Worm (Caenorhabditis elegans) whole organism, L4 larva: ENCODE measurements around the gene eppl-1.

ENCODE experiments used
- T26A8.4 ChIP-seq: fragments of 200-800 bp; sonication (Bioruptor generic); IDR thresholded peaks from 2 replicates; pipeline ENCODE4 v1.3.6; 2022; ENCODE audit warnings: missing genetic modification characterization, missing compliant biosample characterization
- ZK546.5 ChIP-seq, 2 experiments: sonication (generic microtip); optimal IDR thresholded peaks; 2 replicates each; lab custom pipeline; 2017; ENCODE audit warnings: missing biosample characterization in 2 of 2, missing genetic modification characterization in 2 of 2
- aly-2 ChIP-seq: sonication (generic microtip); optimal IDR thresholded peaks from 2 replicates; lab custom pipeline; 2018; ENCODE audit warnings: missing biosample characterization, missing genetic modification characterization
- ceh-20 ChIP-seq: fragments of 200-800 bp; sonication (Bioruptor generic); IDR thresholded peaks from 2 replicates; pipeline ENCODE4 v1.3.6; 2022; ENCODE audit warnings: missing genetic modification reagents, missing genetic modification characterization, missing compliant biosample characterization
- ceh-82 ChIP-seq: sonication (generic microtip); optimal IDR thresholded peaks from 2 replicates; lab custom pipeline; 2017; ENCODE audit warnings: missing biosample characterization, missing genetic modification characterization
- nhr-11 ChIP-seq: fragments of 150-350 bp; optimal IDR thresholded peaks from 2 replicates; lab custom pipeline; 2014; ENCODE audit warnings: missing biosample characterization, missing genetic modification characterization
- nhr-76 ChIP-seq: fragments of 150-350 bp; optimal IDR thresholded peaks from 2 replicates; lab custom pipeline; 2014; ENCODE audit warnings: missing biosample characterization, missing genetic modification characterization
- set-16 ChIP-seq: fragments of 200-800 bp; sonication (Bioruptor generic); IDR thresholded peaks from 2 replicates; pipeline ENCODE4 v1.3.6; 2022; ENCODE audit warnings: missing genetic modification reagents, missing genetic modification characterization, missing compliant biosample characterization
- snpc-4 ChIP-seq: fragments of 150-350 bp; optimal IDR thresholded peaks from 2 replicates; lab custom pipeline; 2014; ENCODE audit warnings: missing biosample characterization, missing genetic modification characterization
- unc-39 ChIP-seq: sonication (generic microtip); optimal IDR thresholded peaks from 2 replicates; lab custom pipeline; 2017; ENCODE audit warnings: missing biosample characterization, missing genetic modification characterization

DNA sequence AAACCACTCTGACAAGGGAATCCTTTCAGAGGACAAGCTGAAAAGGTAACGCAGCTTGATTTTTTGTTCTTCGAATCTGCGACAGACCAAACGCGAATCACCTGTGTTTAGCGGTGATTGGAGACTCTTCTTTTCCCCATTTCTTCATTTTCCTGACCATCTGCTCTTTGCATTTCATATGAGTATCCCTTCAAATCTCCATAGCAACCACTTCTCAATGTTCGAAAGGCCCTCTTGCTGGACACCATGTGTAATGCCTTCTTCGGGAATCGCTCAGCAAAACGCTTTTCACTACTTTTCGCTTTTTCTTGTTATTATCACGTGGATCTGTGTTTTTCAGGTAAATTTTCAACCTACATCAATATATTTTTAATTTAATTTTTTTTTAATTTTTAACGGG lies 25.0 kb downstream of the eppl-1 start, which contains the start of the genes T26A8.3 and tmem-231:
- TF ChIP-seq T26A8.4 (GFP tag; lab: Robert Waterston, UW) = no peak
- no peak for TF ChIP-seq aly-2
- no peak for TF ChIP-seq snpc-4 (tag; lab: Kevin White, UChicago)
- no peak for TF ChIP-seq unc-39 (tag; lab: Kevin White, UChicago)
- TF ChIP-seq ceh-82 = no peak
- TF ChIP-seq ZK546.5 (tag; optimal IDR thresholded peaks at IDR 0.05; lab: Kevin White, UChicago) = no peak
- TF ChIP-seq ceh-20 (GFP tag; lab: Robert Waterston, UW) = no peak
- no peak for TF ChIP-seq set-16 (GFP tag; lab: Robert Waterston, UW)
- TF ChIP-seq nhr-11 (tag; lab: Kevin White, UChicago) = no peak
- no peak for TF ChIP-seq nhr-76 (tag; lab: Kevin White, UChicago)
